Worm (Caenorhabditis elegans): ENCODE measurements around the gene msp-74.
"Not testable (repeated sequence)": the region's sequence is repeated elsewhere in the genome, so short reads cannot be mapped to it uniquely, and the experiment has no call there.

msp-74 gene

ce11 chrII:5115235-5115634 lies at the start of gene msp-74:
Gene msp-74, minus strand, starts transcription at chrII:5115335.
- not testable (repeated sequence) for TF ChIP-seq daf-12, nhr-12, ceh-9 (tag; optimal IDR thresholded peaks at IDR 0.05)

- TF ChIP-seq mdl-1 (tag; optimal IDR thresholded peaks at IDR 0.05) (no peak), lin-15B (tag; optimal IDR thresholded peaks at IDR 0.05) (no peak), R02D3.7 (tag; optimal IDR thresholded peaks at IDR 0.05) (no peak)
These were observed 48.1 kb upstream of the msp-74 start, which contains the start of gene srb-5 for ce11 chrII:5163283-5163682. Gene srb-5, minus strand, starts transcription at chrII:5163383.

ce11 chrII:5161102-5161501 lies 46.0 kb upstream of the msp-74 start, which contains the start of gene C27D6.11:
Gene C27D6.11, minus strand, starts transcription at chrII:5161202.
- no peak for TF ChIP-seq elt-1 (tag; optimal IDR thresholded peaks at IDR 0.05)
- no peak for TF ChIP-seq hmg-11 (tag; optimal IDR thresholded peaks at IDR 0.05)
- no peak for TF ChIP-seq daf-12 (tag; optimal IDR thresholded peaks at IDR 0.05)
- TF ChIP-seq egl-5 (tag; optimal IDR thresholded peaks at IDR 0.05), result no peak
- TF ChIP-seq egl-27 (tag; optimal IDR thresholded peaks at IDR 0.05), result no peak
- no peak for TF ChIP-seq snpc-4 (tag; optimal IDR thresholded peaks at IDR 0.05)
- no peak for TF ChIP-seq nhr-67 (tag; optimal IDR thresholded peaks at IDR 0.05)
- no peak for TF ChIP-seq lin-39 (tag; optimal IDR thresholded peaks at IDR 0.05)
- no peak for TF ChIP-seq zag-1 (tag; optimal IDR thresholded peaks at IDR 0.05)
- no peak for TF ChIP-seq jun-1 (tag; optimal IDR thresholded peaks at IDR 0.05)
- TF ChIP-seq lin-15B (tag; optimal IDR thresholded peaks at IDR 0.05), result no peak
- TF ChIP-seq nhr-237 (tag; optimal IDR thresholded peaks at IDR 0.05), result no peak
- TF ChIP-seq ceh-9 (tag; optimal IDR thresholded peaks at IDR 0.05), result no peak
- no peak for TF ChIP-seq unc-39 (tag; optimal IDR thresholded peaks at IDR 0.05)
- TF ChIP-seq tbx-2 (tag; optimal IDR thresholded peaks at IDR 0.05), result no peak
- TF ChIP-seq ztf-11 (tag; optimal IDR thresholded peaks at IDR 0.05), result no peak
- no peak for TF ChIP-seq nhr-77 (tag; optimal IDR thresholded peaks at IDR 0.05)
- no peak for TF ChIP-seq fkh-2 (tag; optimal IDR thresholded peaks at IDR 0.05)

- TF ChIP-seq lin-39, nhr-12, tbx-2 (tag; optimal IDR thresholded peaks at IDR 0.05): not testable (repeated sequence)
These were observed 43.6 kb upstream of the msp-74 start, which contains the start of gene F58A6.9 for ce11 chrII:5158774-5159173. Gene F58A6.9, minus strand, starts transcription at chrII:5158874.

- no peak for TF ChIP-seq R02D3.7 (tag; optimal IDR thresholded peaks at IDR 0.05)
- no peak for TF ChIP-seq aly-2 (tag; optimal IDR thresholded peaks at IDR 0.05)
- no peak for TF ChIP-seq zag-1 (tag; optimal IDR thresholded peaks at IDR 0.05)
- TF ChIP-seq ceh-28 (tag; optimal IDR thresholded peaks at IDR 0.05), result no peak
- no peak for TF ChIP-seq nhr-28 (tag; optimal IDR thresholded peaks at IDR 0.05)
- TF ChIP-seq mdl-1 (tag; optimal IDR thresholded peaks at IDR 0.05), result no peak
- no peak for TF ChIP-seq tbx-2 (tag; optimal IDR thresholded peaks at IDR 0.05)
- no peak for TF ChIP-seq ceh-16 (tag; optimal IDR thresholded peaks at IDR 0.05)
- TF ChIP-seq nhr-12 (tag; optimal IDR thresholded peaks at IDR 0.05), result no peak
- no peak for TF ChIP-seq lin-15B (tag; optimal IDR thresholded peaks at IDR 0.05)
- TF ChIP-seq jun-1 (tag; optimal IDR thresholded peaks at IDR 0.05), result no peak
- no peak for TF ChIP-seq elt-3 (tag; optimal IDR thresholded peaks at IDR 0.05)
These were observed 42.4 kb upstream of the msp-74 start, which contains the start of gene srb-13 for ce11 chrII:5157525-5157924. Gene srb-13, minus strand, starts transcription at chrII:5157625.

ce11 chrII:5156983-5157382 lies 41.8 kb upstream of the msp-74 start, which contains the start of gene msp-45:
Gene msp-45, minus strand, starts transcription at chrII:5157083.
- no peak for TF ChIP-seq zag-1 (tag; optimal IDR thresholded peaks at IDR 0.05)
- TF ChIP-seq nhr-43 (tag; optimal IDR thresholded peaks at IDR 0.05; ENCODE audit: poor library complexity, severe bottlenecking), result no peak
- TF ChIP-seq ztf-4 (tag; optimal IDR thresholded peaks at IDR 0.05), result no peak
- no peak for TF ChIP-seq nhr-12 (tag; optimal IDR thresholded peaks at IDR 0.05)
- TF ChIP-seq egl-5 (tag; optimal IDR thresholded peaks at IDR 0.05), result no peak
- no peak for TF ChIP-seq daf-12 (tag; optimal IDR thresholded peaks at IDR 0.05)
- no peak for TF ChIP-seq aly-2 (tag; optimal IDR thresholded peaks at IDR 0.05)
- no peak for TF ChIP-seq ceh-82 (tag; optimal IDR thresholded peaks at IDR 0.05)

- TF ChIP-seq nhr-23 (tag; optimal IDR thresholded peaks at IDR 0.05) (no peak), mml-1 (tag; optimal IDR thresholded peaks at IDR 0.05) (no peak), mdl-1 (tag; optimal IDR thresholded peaks at IDR 0.05) (no peak), nfya-1 (tag; optimal IDR thresholded peaks at IDR 0.05; ENCODE audit: insufficient read depth) (no peak), pqm-1 (tag; optimal IDR thresholded peaks at IDR 0.05) (no peak), elt-1 (tag; optimal IDR thresholded peaks at IDR 0.05) (no peak), ceh-82 (tag; optimal IDR thresholded peaks at IDR 0.05) (no peak), fos-1 (tag; optimal IDR thresholded peaks at IDR 0.05) (no peak), aly-2 (tag; optimal IDR thresholded peaks at IDR 0.05) (no peak), ZK546.5 (tag; optimal IDR thresholded peaks at IDR 0.05) (no peak), egl-27 (tag; optimal IDR thresholded peaks at IDR 0.05) (no peak), nhr-237 (tag; optimal IDR thresholded peaks at IDR 0.05) (no peak), fkh-2 (tag; optimal IDR thresholded peaks at IDR 0.05) (no peak), elt-2 (tag; optimal IDR thresholded peaks at IDR 0.05) (no peak), pha-4 (tag; optimal IDR thresholded peaks at IDR 0.05) (no peak), ceh-16 (tag; optimal IDR thresholded peaks at IDR 0.05) (no peak), sea-2 (GFP tag; optimal IDR thresholded peaks at IDR 0.05) (no peak), lsy-12 (tag; optimal IDR thresholded peaks at IDR 0.05) (no peak), nhr-28 (tag; optimal IDR thresholded peaks at IDR 0.05) (no peak), lin-15B (tag; optimal IDR thresholded peaks at IDR 0.05) (no peak)
These were observed 39.4 kb upstream of the msp-74 start, which contains the start of gene srb-12 for ce11 chrII:5154540-5154939. Gene srb-12, minus strand, starts transcription at chrII:5154640.
